Worm (Caenorhabditis elegans): ENCODE results near the gene fbxb-29.

DNA sequence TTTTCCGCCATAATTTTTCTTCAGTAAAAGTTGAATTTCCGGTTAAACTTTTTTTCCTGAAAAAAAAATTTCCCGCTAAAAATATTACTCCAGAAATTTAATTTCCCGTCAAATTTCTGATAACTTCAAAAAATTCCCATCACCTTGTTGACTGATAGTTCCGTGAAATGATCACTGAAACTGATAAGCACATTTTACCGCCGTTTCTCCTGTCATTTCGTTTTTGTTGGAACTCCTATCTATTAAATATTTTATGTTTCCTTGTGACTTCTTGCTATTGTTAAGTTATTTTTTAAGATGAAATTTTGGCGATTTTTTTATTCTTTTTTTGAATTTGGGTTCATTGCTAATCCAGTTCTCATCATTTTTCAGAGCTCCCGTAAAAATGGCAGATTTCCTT lies 29.2 kb upstream of the fbxb-29 start, which contains the start of gene math-34:
- TF ChIP-seq nhr-25 (tag; optimal IDR thresholded peaks at IDR 0.05; ENCODE audit: borderline replicate concordance, insufficient read depth) = no peak
- no peak for TF ChIP-seq D1046.2 (GFP tag; IDR thresholded peaks at IDR 0.05)
- peak; percentile 52 for TF ChIP-seq pqm-1 (tag; optimal IDR thresholded peaks at IDR 0.05)
- TF ChIP-seq skn-1 (tag; optimal IDR thresholded peaks at IDR 0.05) = no peak
- no peak for TF ChIP-seq hmg-1.1 (GFP tag; IDR thresholded peaks at IDR 0.05)
- TF ChIP-seq nhr-41 (GFP tag; IDR thresholded peaks at IDR 0.05) = no peak
- no peak for TF ChIP-seq ceh-82 (tag; optimal IDR thresholded peaks at IDR 0.05)
